Worm (Caenorhabditis elegans) whole organism, young adult: Measurements from ENCODE around the gene F13H10.3.
A peak's percentile ranks its signal among the peaks of the same experiment; 100 is the strongest.

ENCODE experiments used
- Y79H2A.3 ChIP-seq: fragments of 200-800 bp; sonication (Bioruptor generic); conservative IDR thresholded peaks from 2 replicates; pipeline ENCODE4 v1.3.6; 2022; ENCODE audit warnings: missing genetic modification reagents, missing genetic modification characterization, missing compliant biosample characterization
- athp-1 ChIP-seq: sonication (generic microtip); optimal IDR thresholded peaks from 2 replicates; lab custom pipeline; 2017; ENCODE audit warnings: mild to moderate bottlenecking, missing genetic modification characterization, missing compliant biosample characterization
- egl-18 ChIP-seq: fragments of 200-800 bp; sonication (Bioruptor generic); IDR thresholded peaks from 2 replicates; pipeline ENCODE4 v1.3.6; 2022; ENCODE audit warnings: missing genetic modification reagents, missing genetic modification characterization, missing compliant biosample characterization
- ets-4 ChIP-seq: fragments of 200-800 bp; sonication (Bioruptor generic); optimal IDR thresholded peaks from 2 replicates; lab custom pipeline; 2018; ENCODE audit warnings: mild to moderate bottlenecking, missing genetic modification characterization, missing compliant biosample characterization
- lin-35 ChIP-seq, 3 experiments: fragments of 150-350 bp in 2 of 3; sonication (generic microtip) in 1 of 3; optimal IDR thresholded peaks; 2 replicates each; lab custom pipeline; 2014 to 2018; ENCODE audit warnings: missing biosample characterization in 3 of 3, missing genetic modification characterization in 3 of 3, missing genetic modification reagents in 3 of 3
- madf-8 ChIP-seq: fragments of 200-800 bp; sonication (Bioruptor generic); conservative IDR thresholded peaks from 2 replicates; pipeline ENCODE4 v1.3.6; 2022; ENCODE audit warnings: missing genetic modification reagents, missing genetic modification characterization, missing compliant biosample characterization
- nfya-1 ChIP-seq: sonication (generic microtip); optimal IDR thresholded peaks from 2 replicates; lab custom pipeline; 2017; ENCODE audit warnings: antibody characterized with exemption, missing compliant biosample characterization, missing genetic modification characterization, borderline replicate concordance; ENCODE audit not compliant: insufficient read depth
- pha-4 ChIP-seq: fragments of 150-350 bp; sonication (generic microtip); optimal IDR thresholded peaks from 2 replicates; lab custom pipeline; 2014; ENCODE audit warnings: missing biosample characterization, missing genetic modification reagents, missing genetic modification characterization
- snpc-4 ChIP-seq, 5 experiments: fragments of 150-350 bp in 1 of 5; sonication (generic microtip) in 4 of 5; optimal IDR thresholded peaks; 2 replicates each; lab custom pipeline; 2014 to 2018; ENCODE audit warnings: missing genetic modification characterization in 5 of 5, missing biosample characterization in 3 of 5, antibody characterized with exemption in 2 of 5, mild to moderate bottlenecking in 2 of 5, missing compliant biosample characterization in 2 of 5, missing genotype in 2 of 5, moderate library complexity in 2 of 5, missing genetic modification reagents in 1 of 5

DNA sequence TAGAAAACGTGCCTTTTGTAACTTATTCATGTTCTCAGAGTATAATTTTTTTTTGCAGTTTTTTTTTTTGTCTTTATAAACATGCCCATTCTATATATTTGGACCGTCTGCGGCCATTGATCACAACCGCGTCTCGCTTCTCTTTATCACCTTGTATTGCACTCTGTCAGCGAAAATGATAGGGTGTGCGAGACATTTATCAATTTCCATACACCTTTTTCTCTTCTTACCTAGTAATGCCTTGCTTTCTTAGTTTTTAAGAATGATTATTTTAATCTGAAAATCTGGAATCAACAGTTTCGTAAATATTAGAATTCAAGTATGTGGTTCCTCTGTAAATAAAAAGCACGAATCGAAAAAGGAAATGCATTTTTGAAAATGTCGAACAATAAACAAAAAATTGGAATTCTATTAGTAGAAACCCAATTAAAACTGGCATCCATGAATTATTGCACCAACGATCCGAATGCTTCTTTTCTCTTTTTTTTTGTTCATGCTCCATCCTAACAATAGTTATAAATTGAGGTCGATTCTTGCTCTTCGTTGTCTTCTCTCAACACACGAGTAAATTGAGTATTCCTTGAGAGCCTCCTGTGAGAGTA is 21.5 kb upstream of the F13H10.3 start:
- TF ChIP-seq snpc-4 (GFP tag; optimal IDR thresholded peaks at IDR 0.05; lab: Kevin White, UChicago) (no peak), snpc-4 (tag; optimal IDR thresholded peaks at IDR 0.05; lab: Kevin White, UChicago) (no peak), pha-4 (tag; lab: Kevin White, UChicago) (no peak), lin-35 (GFP tag; optimal IDR thresholded peaks at IDR 0.05; lab: Kevin White, UChicago) (no peak), madf-8 (GFP tag; lab: Robert Waterston, UW) (no peak), egl-18 (GFP tag; lab: Robert Waterston, UW) (no peak), athp-1 (tag; lab: Kevin White, UChicago) (peak; percentile 16), nfya-1 (tag; lab: Kevin White, UChicago) (no peak), ets-4 (GFP tag; lab: Kevin White, UChicago) (no peak), Y79H2A.3 (GFP tag; lab: Robert Waterston, UW) (no peak)
